Fruit fly (Drosophila melanogaster) whole organism, embryonic: ENCODE data around the gene Tfb4.

Experiments used
- B-H1 ChIP-seq: fragments of 200-800 bp; sonication (Bioruptor generic); IDR thresholded peaks from 3 replicates; pipeline ENCODE4 v1.3.6; 2022; ENCODE audit warnings: missing biosample characterization, missing genetic modification characterization
- CG11398 ChIP-seq: fragments of 200-800 bp; sonication (Bioruptor generic); optimal IDR thresholded peaks from 2 replicates; lab custom pipeline; 2016; ENCODE audit warnings: missing biosample characterization, missing genetic modification characterization
- CG12236 ChIP-seq: fragments of 200-800 bp; sonication (Bioruptor generic); optimal IDR thresholded peaks from 2 replicates; lab custom pipeline; 2016; ENCODE audit warnings: missing biosample characterization, missing genetic modification characterization
- CG13123 ChIP-seq: fragments of 200-800 bp; sonication (Bioruptor generic); optimal IDR thresholded peaks from 2 replicates; lab custom pipeline; 2016; ENCODE audit warnings: missing biosample characterization, missing genetic modification characterization
- CG14441 ChIP-seq: fragments of 200-800 bp; sonication (Bioruptor generic); IDR thresholded peaks from 2 replicates; pipeline ENCODE4 v1.3.6; 2022; ENCODE audit warnings: missing biosample characterization, missing genetic modification characterization
- CG16813 ChIP-seq: fragments of 200-800 bp; sonication (Bioruptor generic); IDR thresholded peaks from 3 replicates; pipeline ENCODE4 v1.3.6; 2022; ENCODE audit warnings: missing biosample characterization, missing genetic modification characterization; ENCODE audit not compliant: partially characterized antibody
- CG17328 ChIP-seq: fragments of 200-800 bp; sonication (Bioruptor generic); IDR thresholded peaks from 2 replicates; pipeline ENCODE4 v1.3.6; 2022; ENCODE audit warnings: missing biosample characterization, missing genetic modification characterization
- CG17385 ChIP-seq: fragments of 200-800 bp; sonication (Bioruptor generic); optimal IDR thresholded peaks from 3 replicates; lab custom pipeline; 2018; ENCODE audit warnings: missing biosample characterization, mild to moderate bottlenecking, missing genetic modification characterization
- CG17612 ChIP-seq: fragments of 200-800 bp; sonication (Bioruptor generic); IDR thresholded peaks from 2 replicates; pipeline ENCODE4 v1.3.6; 2022; ENCODE audit warnings: missing biosample characterization, missing genetic modification characterization
- CG2116 ChIP-seq: fragments of 200-800 bp; sonication (Bioruptor generic); optimal IDR thresholded peaks from 3 replicates; lab custom pipeline; 2018; ENCODE audit warnings: missing biosample characterization, mild to moderate bottlenecking, missing genetic modification characterization
- CG2202 ChIP-seq: fragments of 200-800 bp; sonication (Bioruptor generic); optimal IDR thresholded peaks from 2 replicates; lab custom pipeline; 2018; ENCODE audit warnings: missing biosample characterization, mild to moderate bottlenecking, missing genetic modification characterization
- CG3281 ChIP-seq: fragments of 200-800 bp; sonication (Bioruptor generic); optimal IDR thresholded peaks from 3 replicates; lab custom pipeline; 2017; ENCODE audit warnings: missing biosample characterization, mild to moderate bottlenecking, missing genetic modification characterization
- CG34224 ChIP-seq: fragments of 200-800 bp; sonication (Bioruptor generic); IDR thresholded peaks from 3 replicates; pipeline ENCODE4 v1.3.6; 2022; ENCODE audit warnings: missing biosample characterization, missing genetic modification characterization; ENCODE audit not compliant: partially characterized antibody
- CG34376 ChIP-seq: fragments of 200-800 bp; sonication (Bioruptor generic); optimal IDR thresholded peaks from 2 replicates; lab custom pipeline; 2018; ENCODE audit warnings: missing biosample characterization, mild to moderate bottlenecking, missing genetic modification characterization
- CG4404 ChIP-seq: fragments of 200-800 bp; sonication (Bioruptor generic); IDR thresholded peaks from 2 replicates; pipeline ENCODE4 v1.3.6; 2022; ENCODE audit warnings: missing biosample characterization, missing genetic modification characterization
- CG9932 ChIP-seq: fragments of 200-800 bp; sonication (Bioruptor generic); IDR thresholded peaks from 2 replicates; pipeline ENCODE4 v1.3.6; 2022; ENCODE audit warnings: missing biosample characterization, missing genetic modification characterization
- Dek ChIP-seq: fragments of 200-800 bp; sonication (Bioruptor generic); optimal IDR thresholded peaks from 3 replicates; lab custom pipeline; 2019; ENCODE audit warnings: missing biosample characterization, mild to moderate bottlenecking, missing genetic modification characterization, moderate library complexity
- Dfd ChIP-seq, 2 experiments: fragments of >200 bp; optimal IDR thresholded peaks; 2 replicates each; lab custom pipeline; 2017; ENCODE audit warnings: missing biosample characterization in 2 of 2, missing genetic modification characterization in 2 of 2
- Gsc ChIP-seq: fragments of 200-800 bp; sonication (Bioruptor generic); IDR thresholded peaks from 2 replicates; pipeline ENCODE4 v1.3.6; 2022; ENCODE audit warnings: missing biosample characterization, missing genetic modification characterization
- HLHmδ ChIP-seq: fragments of 200-800 bp; sonication (Bioruptor generic); optimal IDR thresholded peaks from 2 replicates; lab custom pipeline; 2018; ENCODE audit warnings: missing biosample characterization, mild to moderate bottlenecking, missing genetic modification characterization, moderate library complexity
- Hmr ChIP-seq: fragments of 200-800 bp; sonication (Bioruptor generic); optimal IDR thresholded peaks from 3 replicates; lab custom pipeline; 2017; ENCODE audit warnings: mild to moderate bottlenecking, missing biosample characterization, missing genetic modification reagents, missing genetic modification characterization
- Hr39 ChIP-seq: fragments of >200 bp; optimal IDR thresholded peaks from 2 replicates; lab custom pipeline; 2017
- Lpt ChIP-seq: fragments of >200 bp; optimal IDR thresholded peaks from 2 replicates; lab custom pipeline; 2018; ENCODE audit warnings: missing biosample characterization, missing genetic modification characterization
- Mad ChIP-seq: fragments of 200-800 bp; sonication (Bioruptor generic); optimal IDR thresholded peaks from 2 replicates; lab custom pipeline; 2016; ENCODE audit warnings: missing biosample characterization, missing genetic modification characterization
- Myb ChIP-seq: fragments of 200-800 bp; sonication (Bioruptor generic); optimal IDR thresholded peaks from 2 replicates; lab custom pipeline; 2016; ENCODE audit warnings: missing biosample characterization, missing genetic modification characterization
- Nf-YA ChIP-seq: fragments of 200-800 bp; sonication (Bioruptor generic); IDR thresholded peaks from 2 replicates; pipeline ENCODE4 v1.3.6; 2022; ENCODE audit warnings: missing biosample characterization, missing genetic modification characterization
- NfI ChIP-seq: fragments of 200-800 bp; sonication (Bioruptor generic); optimal IDR thresholded peaks from 3 replicates; lab custom pipeline; 2018; ENCODE audit warnings: missing biosample characterization, mild to moderate bottlenecking, missing genetic modification characterization, moderate library complexity
- Oaz ChIP-seq: fragments of 200-800 bp; sonication (Bioruptor generic); IDR thresholded peaks from 2 replicates; pipeline ENCODE4 v1.3.6; 2022; ENCODE audit warnings: missing biosample characterization, missing genetic modification characterization
- Ravus ChIP-seq: fragments of 200-800 bp; sonication (Bioruptor generic); IDR thresholded peaks from 2 replicates; pipeline ENCODE4 v1.3.6; 2022; ENCODE audit warnings: missing biosample characterization, missing genetic modification characterization
- Scr ChIP-seq: fragments of 200-800 bp; sonication (Bioruptor generic); IDR thresholded peaks from 2 replicates; pipeline ENCODE4 v1.3.6; 2022; ENCODE audit warnings: missing biosample characterization, missing genetic modification characterization; ENCODE audit not compliant: partially characterized antibody
- Sin3A ChIP-seq: fragments of >200 bp; optimal IDR thresholded peaks from 2 replicates; lab custom pipeline; 2018
- Sox100B ChIP-seq: fragments of 200-800 bp; sonication (Bioruptor generic); optimal IDR thresholded peaks from 3 replicates; lab custom pipeline; 2018; ENCODE audit warnings: missing biosample characterization, mild to moderate bottlenecking, missing genetic modification characterization
- Sox102F ChIP-seq: fragments of 200-800 bp; sonication (Bioruptor generic); optimal IDR thresholded peaks from 2 replicates; lab custom pipeline; 2018; ENCODE audit warnings: missing biosample characterization, mild to moderate bottlenecking, missing genetic modification characterization, moderate library complexity
- Ssrp ChIP-seq: fragments of 200-800 bp; sonication (Bioruptor generic); optimal IDR thresholded peaks from 2 replicates; lab custom pipeline; 2018; ENCODE audit warnings: missing biosample characterization, mild to moderate bottlenecking, missing genetic modification characterization, moderate library complexity
- Taf1 ChIP-seq: fragments of 200-800 bp; sonication (Bioruptor generic); IDR thresholded peaks from 2 replicates; pipeline ENCODE4 v1.3.6; 2022; ENCODE audit warnings: missing biosample characterization, missing genetic modification characterization
- bigmax ChIP-seq: fragments of 200-800 bp; sonication (Bioruptor generic); optimal IDR thresholded peaks from 2 replicates; lab custom pipeline; 2018; ENCODE audit warnings: missing biosample characterization, mild to moderate bottlenecking, missing genetic modification characterization
- ci ChIP-seq: fragments of 200-800 bp; sonication (Bioruptor generic); IDR thresholded peaks from 3 replicates; pipeline ENCODE4 v1.3.6; 2022; ENCODE audit warnings: missing biosample characterization, missing genetic modification characterization
- jigr1 ChIP-seq: fragments of 200-800 bp; sonication (Bioruptor generic); IDR thresholded peaks from 3 replicates; pipeline ENCODE4 v1.3.6; 2022; ENCODE audit warnings: missing biosample characterization, missing genetic modification characterization
- klu ChIP-seq: fragments of 200-800 bp; sonication (Bioruptor generic); IDR thresholded peaks from 2 replicates; pipeline ENCODE4 v1.3.6; 2022; ENCODE audit warnings: missing biosample characterization, missing genetic modification characterization
- lab ChIP-seq: fragments of 200-800 bp; sonication (Bioruptor generic); optimal IDR thresholded peaks from 3 replicates; lab custom pipeline; 2017; ENCODE audit warnings: missing biosample characterization, missing genetic modification characterization, mild to moderate bottlenecking, moderate library complexity, missing genetic modification reagents
- nau ChIP-seq: fragments of 200-800 bp; sonication (Bioruptor generic); optimal IDR thresholded peaks from 3 replicates; lab custom pipeline; 2017; ENCODE audit warnings: missing biosample characterization, mild to moderate bottlenecking, missing genetic modification characterization, missing genetic modification reagents
- oc ChIP-seq: fragments of 200-800 bp; sonication (Bioruptor generic); optimal IDR thresholded peaks from 2 replicates; lab custom pipeline; 2018; ENCODE audit warnings: missing biosample characterization, mild to moderate bottlenecking, missing genetic modification characterization, moderate library complexity
- peb ChIP-seq: fragments of 200-800 bp; sonication (Bioruptor generic); IDR thresholded peaks from 2 replicates; pipeline ENCODE4 v1.3.6; 2022; ENCODE audit warnings: missing biosample characterization, missing genetic modification characterization
- sc ChIP-seq, 3 experiments: fragments of >200 bp in 2 of 3; fragments of 200-800 bp in 1 of 3; sonication (Bioruptor generic) in 1 of 3; optimal IDR thresholded peaks; 2 replicates in 2 of 3; 3 replicates in 1 of 3; lab custom pipeline; 2017; ENCODE audit warnings: mild to moderate bottlenecking in 1 of 3, missing biosample characterization in 1 of 3, missing genetic modification characterization in 1 of 3, missing genetic modification reagents in 1 of 3
- sima ChIP-seq: fragments of 200-800 bp; sonication (Bioruptor generic); optimal IDR thresholded peaks from 2 replicates; lab custom pipeline; 2016; ENCODE audit warnings: missing biosample characterization, missing genetic modification characterization
- tin ChIP-seq: fragments of 200-800 bp; sonication (Bioruptor generic); optimal IDR thresholded peaks from 3 replicates; lab custom pipeline; 2016; ENCODE audit warnings: missing biosample characterization, missing genetic modification characterization
- tio ChIP-seq: fragments of 200-800 bp; sonication (Bioruptor generic); optimal IDR thresholded peaks from 2 replicates; lab custom pipeline; 2017; ENCODE audit warnings: missing biosample characterization, missing genetic modification characterization, inconsistent platforms
- ttk ChIP-seq: fragments of 200-800 bp; sonication (Bioruptor generic); IDR thresholded peaks from 2 replicates; pipeline ENCODE4 v2.1.2; 2022; ENCODE audit warnings: missing biosample characterization, missing genetic modification characterization

Gene Tfb4

DNA sequence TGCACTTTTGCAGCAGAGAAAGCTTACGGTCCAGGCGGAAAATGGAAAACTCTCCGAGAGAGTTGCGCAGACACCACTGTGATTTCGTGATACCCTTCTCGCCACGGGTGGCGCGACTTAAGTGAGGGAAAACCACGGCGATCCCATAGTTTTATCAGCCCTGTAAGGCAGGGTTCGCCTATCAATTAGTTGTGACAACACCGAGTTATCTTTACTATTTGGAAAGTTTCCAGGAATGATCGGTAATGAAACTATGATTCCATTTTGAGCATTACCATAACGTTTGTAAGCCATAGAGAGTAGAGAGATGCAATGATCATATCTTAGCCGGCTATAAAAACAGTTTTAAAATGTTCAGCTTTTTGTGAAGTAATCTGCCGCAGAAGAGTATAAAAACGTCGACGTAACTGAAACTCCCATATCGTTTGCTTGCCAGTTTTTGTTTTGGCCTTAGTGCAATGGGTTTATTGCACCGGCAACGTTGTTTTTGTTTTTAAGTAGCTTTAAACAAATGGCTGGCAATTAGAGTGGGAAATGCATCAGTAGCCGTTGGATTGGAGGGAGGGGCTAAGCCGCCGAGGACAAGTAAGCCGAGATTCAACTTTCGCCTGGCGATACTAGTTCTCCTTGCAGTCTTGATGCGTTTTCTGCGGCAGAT lies 6.2 kb upstream of the Tfb4 start (continued):
- TF ChIP-seq lab (GFP tag; lab: Kevin White, UChicago) (no peak), CG4404 (GFP tag; lab: Robert Waterston, UW) (no peak), Sox102F (GFP tag; lab: Kevin White, UChicago) (peak; percentile 5)

DNA sequence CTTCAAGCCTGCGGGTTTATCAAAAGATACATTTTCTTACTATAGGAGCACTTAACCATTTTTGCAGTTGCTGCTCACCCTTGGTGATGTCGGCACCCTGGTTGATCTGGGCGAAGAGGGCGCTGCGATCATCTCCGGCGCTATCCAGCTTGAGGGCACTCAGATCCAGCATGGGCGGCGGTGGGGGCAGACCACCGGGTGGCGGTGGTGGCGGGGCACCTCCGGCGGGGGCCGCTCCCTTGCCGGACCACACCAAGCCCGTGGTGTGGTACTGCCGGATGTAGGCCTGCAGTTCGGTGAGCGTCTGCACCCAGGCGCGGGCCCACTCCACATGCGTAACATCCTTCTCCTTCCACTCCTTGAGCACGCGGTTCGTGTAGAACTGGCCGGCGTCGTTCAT lies 2.2 kb upstream of the Tfb4 start:
- TF ChIP-seq Hr39 (lab: Kevin White, UChicago): peak; percentile 83
- no peak for TF ChIP-seq NfI (GFP tag; lab: Kevin White, UChicago)

- TF ChIP-seq Lpt (GFP tag; lab: Kevin White, UChicago): no peak
- no peak for TF ChIP-seq bigmax (GFP tag; lab: Kevin White, UChicago)
- no peak for TF ChIP-seq CG16813 (GFP tag; lab: Robert Waterston, UW)
- TF ChIP-seq CG14441 (GFP tag; lab: Robert Waterston, UW): no peak
- no peak for TF ChIP-seq Gsc (GFP tag; lab: Robert Waterston, UW)
- no peak for TF ChIP-seq Dfd (GFP tag; optimal IDR thresholded peaks at IDR 0.05; lab: Kevin White, UChicago)
- no peak for TF ChIP-seq CG17385 (GFP tag; lab: Kevin White, UChicago)
- TF ChIP-seq Sin3A: peak; percentile 3
- no peak for TF ChIP-seq B-H1 (GFP tag; lab: Robert Waterston, UW)
- TF ChIP-seq CG3281: no peak
- no peak for TF ChIP-seq ttk (GFP tag; lab: Robert Waterston, UW)
- TF ChIP-seq sc (optimal IDR thresholded peaks at IDR 0.05; lab: Kevin White, UChicago): no peak
- TF ChIP-seq sc (GFP tag; optimal IDR thresholded peaks at IDR 0.05; lab: Kevin White, UChicago): no peak
- no peak for TF ChIP-seq klu (GFP tag; lab: Robert Waterston, UW)
- no peak for TF ChIP-seq CG34376 (GFP tag; lab: Kevin White, UChicago)
- TF ChIP-seq CG12236 (GFP tag; lab: Kevin White, UChicago): no peak
- no peak for TF ChIP-seq CG17328 (GFP tag; lab: Robert Waterston, UW)
- TF ChIP-seq HLHmδ (GFP tag; lab: Kevin White, UChicago): no peak
- TF ChIP-seq CG2202: no peak
- no peak for TF ChIP-seq CG13123 (GFP tag; lab: Kevin White, UChicago)
- TF ChIP-seq CG34224 (GFP tag; lab: Robert Waterston, UW): peak; percentile 72
- no peak for TF ChIP-seq Ssrp (tag; lab: Kevin White, UChicago)
- no peak for TF ChIP-seq Oaz (GFP tag; lab: Robert Waterston, UW)
- TF ChIP-seq Dek (tag; lab: Kevin White, UChicago): no peak
- TF ChIP-seq Nf-YA (GFP tag; lab: Robert Waterston, UW): no peak
- TF ChIP-seq Mad (GFP tag; lab: Kevin White, UChicago): no peak
- no peak for TF ChIP-seq Ravus
- no peak for TF ChIP-seq CG9932 (GFP tag; lab: Robert Waterston, UW)
- TF ChIP-seq CG2116 (GFP tag; lab: Kevin White, UChicago): peak; percentile 70
- TF ChIP-seq Scr (GFP tag; lab: Robert Waterston, UW): peak; percentile 58
- no peak for TF ChIP-seq Taf1 (GFP tag; lab: Robert Waterston, UW)
- no peak for TF ChIP-seq oc (tag; lab: Kevin White, UChicago)
- TF ChIP-seq Hmr: no peak
- TF ChIP-seq jigr1 (GFP tag; lab: Robert Waterston, UW): no peak
- no peak for TF ChIP-seq Sox100B (GFP tag; lab: Kevin White, UChicago)
- no peak for TF ChIP-seq sima (GFP tag; lab: Kevin White, UChicago)
- no peak for TF ChIP-seq peb (GFP tag; lab: Robert Waterston, UW)
- no peak for TF ChIP-seq Myb (GFP tag; lab: Kevin White, UChicago)
- TF ChIP-seq tio (GFP tag; lab: Kevin White, UChicago): no peak
- no peak for TF ChIP-seq tin (GFP tag; lab: Kevin White, UChicago)
- TF ChIP-seq ci: no peak
- TF ChIP-seq CG17612 (GFP tag; lab: Robert Waterston, UW): no peak
- no peak for TF ChIP-seq nau
- no peak for TF ChIP-seq CG11398 (GFP tag; lab: Kevin White, UChicago)
These were observed 2.8 kb downstream of the Tfb4 start for dm6 chr2L:1147656-1148055.
